Worm (Caenorhabditis elegans) whole organism, mixed stage, embryonic: Measurements from ENCODE around the gene fip-1.

Experiments used
- bed-3 ChIP-seq: fragments of 200-800 bp; sonication (Bioruptor generic); optimal IDR thresholded peaks from 3 replicates; lab custom pipeline; 2018; ENCODE audit warnings: mild to moderate bottlenecking, missing genetic modification characterization, moderate library complexity, missing compliant biosample characterization
- blmp-1 ChIP-seq: fragments of 150-350 bp; optimal IDR thresholded peaks from 2 replicates; lab custom pipeline; 2014; ENCODE audit warnings: missing biosample characterization, missing genetic modification characterization
- ceh-39 ChIP-seq: fragments of 150-350 bp; optimal IDR thresholded peaks from 2 replicates; lab custom pipeline; 2014; ENCODE audit warnings: missing biosample characterization, missing genetic modification characterization
- ceh-43 ChIP-seq: fragments of 200-800 bp; sonication (Bioruptor generic); optimal IDR thresholded peaks from 2 replicates; lab custom pipeline; 2018; ENCODE audit warnings: mild to moderate bottlenecking, missing genetic modification characterization, moderate library complexity, missing compliant biosample characterization
- ceh-83 ChIP-seq: fragments of 200-800 bp; sonication (Bioruptor generic); optimal IDR thresholded peaks from 2 replicates; lab custom pipeline; 2018; ENCODE audit warnings: mild to moderate bottlenecking, missing genetic modification characterization, missing compliant biosample characterization
- ces-1 ChIP-seq: fragments of 150-350 bp; optimal IDR thresholded peaks from 2 replicates; lab custom pipeline; 2014; ENCODE audit warnings: missing biosample characterization, missing genetic modification reagents, missing genetic modification characterization
- cnd-1 ChIP-seq: fragments of 200-800 bp; sonication (Bioruptor generic); optimal IDR thresholded peaks from 2 replicates; lab custom pipeline; 2018; ENCODE audit warnings: mild to moderate bottlenecking, missing genetic modification characterization, missing compliant biosample characterization
- drap-1 ChIP-seq: fragments of 200-800 bp; sonication (Bioruptor generic); optimal IDR thresholded peaks from 3 replicates; lab custom pipeline; 2018; ENCODE audit warnings: mild to moderate bottlenecking, missing genetic modification characterization, missing compliant biosample characterization
- elt-1 ChIP-seq: sonication (generic microtip); optimal IDR thresholded peaks from 2 replicates; lab custom pipeline; 2017; ENCODE audit warnings: missing genetic modification characterization, mild to moderate bottlenecking, missing compliant biosample characterization, antibody characterized with exemption, moderate library complexity, borderline replicate concordance; ENCODE audit not compliant: insufficient read depth
- flh-1 ChIP-seq: fragments of 200-800 bp; sonication (Bioruptor generic); optimal IDR thresholded peaks from 2 replicates; lab custom pipeline; 2018; ENCODE audit warnings: mild to moderate bottlenecking, missing genetic modification characterization, moderate library complexity, missing compliant biosample characterization
- ham-2 ChIP-seq: fragments of 200-800 bp; sonication (Bioruptor generic); optimal IDR thresholded peaks from 2 replicates; lab custom pipeline; 2018; ENCODE audit warnings: mild to moderate bottlenecking, missing genetic modification characterization, missing compliant biosample characterization
- hlh-1 ChIP-seq: fragments of 150-350 bp; optimal IDR thresholded peaks from 2 replicates; lab custom pipeline; 2014; ENCODE audit warnings: missing biosample characterization, missing genetic modification reagents, missing genetic modification characterization
- lin-13 ChIP-seq: fragments of 150-350 bp; optimal IDR thresholded peaks from 2 replicates; lab custom pipeline; 2014; ENCODE audit warnings: missing biosample characterization, missing genetic modification characterization
- lin-32 ChIP-seq: fragments of 200-800 bp; sonication (Bioruptor generic); optimal IDR thresholded peaks from 2 replicates; lab custom pipeline; 2018; ENCODE audit warnings: mild to moderate bottlenecking, missing genetic modification characterization, missing compliant biosample characterization
- lsy-2 ChIP-seq: fragments of 150-350 bp; optimal IDR thresholded peaks from 2 replicates; lab custom pipeline; 2014; ENCODE audit warnings: missing biosample characterization, missing genetic modification characterization
- mab-5 ChIP-seq: fragments of 150-350 bp; optimal IDR thresholded peaks from 2 replicates; lab custom pipeline; 2014; ENCODE audit warnings: missing biosample characterization, missing genetic modification characterization
- mep-1 ChIP-seq: fragments of 150-350 bp; optimal IDR thresholded peaks from 2 replicates; lab custom pipeline; 2017; ENCODE audit warnings: missing biosample characterization, missing genetic modification reagents, missing genetic modification characterization, inconsistent platforms
- mls-2 ChIP-seq: sonication (generic microtip); optimal IDR thresholded peaks from 2 replicates; lab custom pipeline; 2016; ENCODE audit warnings: mild to moderate bottlenecking, missing genetic modification characterization, moderate library complexity, missing compliant biosample characterization
- nhr-12 ChIP-seq: fragments of 150-350 bp; optimal IDR thresholded peaks from 2 replicates; lab custom pipeline; 2014; ENCODE audit warnings: missing biosample characterization, missing genetic modification characterization
- nhr-2 ChIP-seq: fragments of 150-350 bp; optimal IDR thresholded peaks from 2 replicates; lab custom pipeline; 2014; ENCODE audit warnings: missing biosample characterization, missing genetic modification characterization
- nhr-28 ChIP-seq: fragments of 150-350 bp; optimal IDR thresholded peaks from 2 replicates; lab custom pipeline; 2014; ENCODE audit warnings: missing biosample characterization, missing genetic modification characterization
- nhr-76 ChIP-seq: sonication (generic microtip); optimal IDR thresholded peaks from 2 replicates; lab custom pipeline; 2017; ENCODE audit warnings: missing biosample characterization, missing genetic modification characterization
- pha-4 ChIP-seq: fragments of 150-350 bp; optimal IDR thresholded peaks from 2 replicates; lab custom pipeline; 2018; ENCODE audit warnings: missing biosample characterization, missing genetic modification reagents, missing genetic modification characterization
- sem-2 ChIP-seq: fragments of 200-800 bp; sonication (Bioruptor generic); optimal IDR thresholded peaks from 2 replicates; lab custom pipeline; 2018; ENCODE audit warnings: mild to moderate bottlenecking, missing genetic modification characterization, missing compliant biosample characterization
- snpc-4 ChIP-seq: fragments of 150-350 bp; optimal IDR thresholded peaks from 2 replicates; lab custom pipeline; 2014; ENCODE audit warnings: missing biosample characterization, missing genetic modification characterization
- sptf-1 ChIP-seq: sonication (generic microtip); optimal IDR thresholded peaks from 2 replicates; lab custom pipeline; 2017; ENCODE audit warnings: mild to moderate bottlenecking, missing genetic modification characterization, moderate library complexity, missing compliant biosample characterization
- tbx-8 ChIP-seq: fragments of 200-800 bp; sonication (Bioruptor generic); optimal IDR thresholded peaks from 2 replicates; lab custom pipeline; 2018; ENCODE audit warnings: mild to moderate bottlenecking, missing genetic modification characterization, moderate library complexity, missing compliant biosample characterization
- unc-120 ChIP-seq: sonication (generic microtip); optimal IDR thresholded peaks from 2 replicates; lab custom pipeline; 2017; ENCODE audit warnings: missing genetic modification characterization, missing compliant biosample characterization; ENCODE audit not compliant: poor library complexity, severe bottlenecking
- unc-39 ChIP-seq: fragments of 150-350 bp; optimal IDR thresholded peaks from 2 replicates; lab custom pipeline; 2014; ENCODE audit warnings: missing biosample characterization, missing genetic modification characterization
- unc-62 ChIP-seq: fragments of 150-350 bp; optimal IDR thresholded peaks from 2 replicates; lab custom pipeline; 2014; ENCODE audit warnings: missing biosample characterization, missing genetic modification reagents, missing genetic modification characterization
- zip-8 ChIP-seq: fragments of 150-350 bp; optimal IDR thresholded peaks from 2 replicates; lab custom pipeline; 2014; ENCODE audit warnings: missing biosample characterization, missing genetic modification characterization
- ztf-11 ChIP-seq: fragments of 150-350 bp; optimal IDR thresholded peaks from 2 replicates; lab custom pipeline; 2014; ENCODE audit warnings: missing biosample characterization, missing genetic modification characterization

Gene fip-1

DNA sequence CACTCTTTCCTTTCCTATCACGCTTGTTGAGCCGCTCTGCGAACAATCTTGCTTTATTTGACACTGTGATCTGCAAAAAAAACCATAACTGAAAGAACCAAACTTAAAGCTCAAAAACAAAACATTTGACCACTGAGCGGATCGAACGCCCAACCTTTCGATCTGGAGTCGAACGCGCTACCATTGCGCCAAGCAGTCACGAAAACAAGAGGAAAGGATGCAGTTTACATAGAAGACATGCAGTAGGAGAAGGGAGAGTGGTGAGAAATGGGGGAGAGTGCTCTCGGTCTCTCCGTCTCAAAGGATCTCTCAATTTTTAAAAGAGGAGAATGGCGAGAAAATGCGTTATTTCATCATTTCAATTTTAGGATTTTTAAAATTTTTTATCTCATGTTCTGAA is 38.8 kb downstream of the fip-1 start (continued):
- peak; percentile 62 for TF ChIP-seq pha-4 (tag; lab: Kevin White, UChicago)
- peak; percentile 61 for TF ChIP-seq elt-1
- peak; percentile 95 for TF ChIP-seq lin-32 (GFP tag; lab: Kevin White, UChicago)

DNA sequence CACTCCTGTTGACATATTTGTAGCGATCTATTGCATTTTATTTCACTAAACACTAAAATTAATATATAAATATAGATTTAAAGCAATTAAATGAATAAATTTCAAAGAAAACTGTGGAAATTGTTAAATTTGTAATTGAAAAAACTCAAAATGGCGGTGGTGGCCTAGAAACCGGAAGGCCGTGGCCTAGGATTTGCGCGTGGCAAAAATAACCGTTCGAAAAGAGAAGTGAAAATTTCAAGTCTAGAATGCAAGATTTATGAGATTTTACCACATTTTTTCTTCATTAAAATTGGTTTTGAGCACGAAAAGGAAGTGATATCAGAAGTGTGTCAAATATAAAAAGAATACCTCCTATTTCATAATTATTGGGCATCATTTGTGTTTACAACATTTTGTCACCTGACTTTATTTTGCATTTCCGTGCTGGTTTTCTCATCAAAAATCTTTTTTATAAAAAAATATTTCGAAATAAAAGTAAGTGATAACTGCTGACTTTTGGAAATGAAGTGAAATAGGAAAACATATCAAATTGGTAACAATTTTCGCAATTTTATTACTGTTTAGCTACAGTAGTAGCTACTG is 44.2 kb downstream of the fip-1 start, which contains the start of gene fli-1:
Gene fli-1, minus strand, starts transcription at position 58 of the 585 bp plus-strand sequence.
- TF ChIP-seq sptf-1, result peak; percentile 51
- no peak for TF ChIP-seq mab-5

DNA sequence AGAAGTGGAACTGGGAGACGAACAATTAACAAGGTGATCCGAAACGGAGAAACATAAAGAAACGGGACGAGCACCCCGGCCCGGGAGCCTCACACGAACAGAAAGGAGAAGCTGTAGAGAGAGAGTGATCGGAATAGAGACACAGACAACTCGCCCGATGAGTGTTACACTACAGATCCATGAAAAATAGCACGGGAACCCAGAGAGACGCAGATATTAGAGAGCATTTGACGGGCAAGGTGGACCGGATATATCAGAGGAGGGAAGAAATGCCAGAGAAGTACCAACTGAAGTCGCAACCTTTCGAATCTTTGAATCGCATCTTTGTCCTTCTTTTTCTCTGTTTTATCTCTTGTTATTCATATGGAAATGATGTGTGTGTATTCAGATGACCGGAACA is 44.9 kb downstream of the fip-1 start, which contains the start of gene anmt-1:
Gene anmt-1, plus strand, starts transcription at position 388 of the 400 bp plus-strand sequence.
- TF ChIP-seq hlh-1, result peak; percentile 61
- peak; percentile 42 for TF ChIP-seq unc-62 (GFP tag; lab: Kevin White, UChicago)
- TF ChIP-seq unc-120, result peak; percentile 52
- TF ChIP-seq sem-2 (GFP tag; lab: Kevin White, UChicago), result no peak

DNA sequence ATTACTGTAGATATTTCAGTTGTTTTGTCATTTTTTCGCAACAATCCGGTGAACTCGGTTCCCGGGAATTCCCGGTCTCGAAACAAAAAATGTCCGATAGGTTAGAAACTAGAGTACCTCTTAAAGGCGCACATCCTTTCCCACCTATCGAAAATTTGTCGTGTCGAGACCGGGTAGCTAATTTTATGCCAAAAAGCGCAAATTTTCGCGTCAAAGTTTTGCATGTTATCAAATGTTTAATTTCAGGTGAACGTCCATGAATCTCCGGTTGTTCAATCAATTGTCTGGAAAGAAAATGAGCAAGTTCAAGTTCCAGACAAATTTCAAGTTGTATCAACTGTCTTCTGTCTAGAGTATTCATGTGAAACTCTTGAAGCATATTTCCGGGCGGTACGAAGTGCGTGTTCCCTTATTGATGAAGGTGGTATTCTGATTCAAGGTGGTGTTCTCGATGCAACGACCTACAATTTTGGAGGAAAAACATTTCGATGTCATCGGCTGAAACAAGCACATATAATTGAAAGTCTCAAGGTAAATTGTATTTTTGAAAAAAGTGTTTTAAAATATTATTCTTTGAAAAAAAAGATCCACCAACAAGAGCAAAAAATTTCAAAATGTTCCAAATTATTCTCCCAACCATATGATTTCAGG is 46.2 kb downstream of the fip-1 start:
- no peak for TF ChIP-seq ztf-11 (tag; lab: Kevin White, UChicago)
- no peak for TF ChIP-seq bed-3 (GFP tag; lab: Kevin White, UChicago)
- TF ChIP-seq, all 35 proteins: peak for 0

DNA sequence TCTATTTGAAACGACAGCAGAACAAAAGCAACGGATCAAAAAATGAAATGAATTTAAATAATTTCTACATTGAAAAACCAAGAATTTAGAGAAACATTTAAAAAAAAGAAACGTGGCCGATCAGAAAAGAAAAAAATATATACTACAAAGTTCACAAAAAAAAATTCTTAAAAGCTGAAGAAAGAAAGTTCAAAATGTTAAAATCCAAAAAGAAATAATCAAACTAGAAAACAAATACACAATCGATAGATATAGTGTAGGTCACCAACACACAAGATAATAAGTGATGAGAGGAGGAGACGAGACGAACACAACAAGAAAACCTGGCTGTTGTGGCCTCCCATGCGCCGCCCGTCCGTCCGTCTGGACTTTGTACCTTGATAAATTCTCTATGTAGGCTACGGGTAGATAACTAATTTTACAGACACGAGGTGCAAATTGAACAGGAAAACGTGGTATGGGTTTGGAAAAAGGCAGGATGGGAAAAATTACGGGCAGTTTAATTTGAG is 48.9 kb downstream of the fip-1 start, which contains the start of gene hadb-1:
Gene hadb-1, minus strand, starts transcription at position 51 of the 509 bp plus-strand sequence.
- TF ChIP-seq ceh-39 (no peak), ceh-43 (GFP tag; lab: Kevin White, UChicago) (no peak), drap-1 (GFP tag; lab: Kevin White, UChicago) (no peak), snpc-4 (tag; lab: Kevin White, UChicago) (no peak), mab-5 (no peak), lsy-2 (tag; lab: Kevin White, UChicago) (no peak), ceh-83 (GFP tag; lab: Kevin White, UChicago) (no peak), flh-1 (GFP tag; lab: Kevin White, UChicago) (no peak), nhr-2 (tag; lab: Kevin White, UChicago) (no peak), zip-8 (no peak), blmp-1 (no peak), nhr-28 (tag; lab: Kevin White, UChicago) (no peak)

DNA sequence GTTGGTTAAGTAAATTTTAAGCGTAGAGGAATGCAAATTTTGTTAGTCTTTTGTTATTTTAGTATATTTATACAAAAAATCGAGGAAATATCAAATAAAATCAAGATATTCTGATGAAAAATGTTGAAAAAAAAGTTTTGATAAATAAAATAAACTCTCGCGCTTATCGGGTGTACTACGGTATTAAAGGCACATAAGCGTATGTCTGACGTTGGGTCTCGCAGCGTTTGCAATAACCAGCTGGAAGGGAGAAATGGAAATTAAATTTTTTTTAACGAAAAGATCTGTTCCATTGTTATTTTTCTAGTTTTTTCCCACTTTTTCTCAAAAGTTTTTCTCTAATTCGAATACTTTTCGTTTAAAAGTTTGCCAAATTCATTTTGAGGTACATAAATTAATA is 49.6 kb downstream of the fip-1 start:
- no peak for TF ChIP-seq nhr-76 (tag; lab: Kevin White, UChicago)
- TF ChIP-seq unc-120, result no peak
- TF ChIP-seq elt-1, result no peak
- no peak for TF ChIP-seq sptf-1
- no peak for TF ChIP-seq ceh-43 (GFP tag; lab: Kevin White, UChicago)
- no peak for TF ChIP-seq bed-3 (GFP tag; lab: Kevin White, UChicago)
- TF ChIP-seq mls-2, result no peak

DNA sequence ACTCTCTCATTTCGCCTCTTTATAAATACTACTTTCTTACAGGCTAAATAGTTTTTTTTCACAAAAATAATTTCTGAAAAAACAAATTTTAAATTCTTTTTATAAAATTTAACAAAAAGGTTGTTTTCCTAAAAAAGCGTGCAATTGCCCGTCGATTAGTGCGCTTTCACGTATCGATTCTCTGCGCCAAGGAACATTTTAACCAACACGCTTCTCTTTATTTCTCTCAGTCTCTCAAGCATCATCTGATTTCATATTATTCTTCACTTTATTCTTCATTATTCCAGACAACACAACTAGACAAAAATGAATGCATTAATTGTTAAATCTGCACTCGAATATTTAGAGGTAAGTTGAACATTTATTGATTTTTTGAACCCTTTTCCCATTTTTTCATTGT is 50.1 kb downstream of the fip-1 start, which contains the start of gene B0303.4:
Gene B0303.4, plus strand, starts transcription at position 196 of the 400 bp plus-strand sequence.
- TF ChIP-seq flh-1 (GFP tag; lab: Kevin White, UChicago) (no peak), cnd-1 (no peak), lin-13 (tag; lab: Kevin White, UChicago) (no peak), ham-2 (GFP tag; lab: Kevin White, UChicago) (no peak), elt-1 (no peak), nhr-12 (tag; lab: Kevin White, UChicago) (no peak), lsy-2 (tag; lab: Kevin White, UChicago) (peak; percentile 54), ces-1 (peak; percentile 72), hlh-1 (no peak), nhr-76 (tag; lab: Kevin White, UChicago) (no peak), ceh-39 (no peak), unc-39 (tag; lab: Kevin White, UChicago) (no peak), mab-5 (no peak), tbx-8 (GFP tag; lab: Kevin White, UChicago) (no peak), drap-1 (GFP tag; lab: Kevin White, UChicago) (no peak), mep-1 (tag; lab: Kevin White, UChicago) (peak; percentile 59), sptf-1 (no peak)
